Worm (Caenorhabditis elegans) whole organism, midembryonic: ENCODE data around the gene C52E2.4.

Experiments
- T22C8.4 ChIP-seq: fragments of 200-800 bp; sonication (Bioruptor generic); IDR thresholded peaks from 2 replicates; pipeline ENCODE4 v1.3.6; 2022; ENCODE audit warnings: missing genetic modification characterization, missing compliant biosample characterization
- cog-1 ChIP-seq: sonication (generic microtip); optimal IDR thresholded peaks from 2 replicates; lab custom pipeline; 2016; ENCODE audit warnings: missing genetic modification characterization, missing compliant biosample characterization
- flt-1 ChIP-seq: fragments of 200-800 bp; sonication (Bioruptor generic); IDR thresholded peaks from 2 replicates; pipeline ENCODE4 v1.3.6; 2022; ENCODE audit warnings: missing genetic modification characterization, missing compliant biosample characterization
- med-1 ChIP-seq: sonication (generic microtip); optimal IDR thresholded peaks from 2 replicates; lab custom pipeline; 2017; ENCODE audit warnings: missing genetic modification characterization, mild to moderate bottlenecking, missing compliant biosample characterization, antibody characterized with exemption, missing genetic modification reagents; ENCODE audit not compliant: insufficient read depth
- ref-1 ChIP-seq: fragments of 200-800 bp; sonication (Bioruptor generic); conservative IDR thresholded peaks from 2 replicates; pipeline ENCODE4 v1.3.6; 2022; ENCODE audit warnings: missing genetic modification reagents, missing genetic modification characterization, missing compliant biosample characterization
- tab-1 ChIP-seq: fragments of 200-800 bp; sonication (Bioruptor generic); IDR thresholded peaks from 2 replicates; pipeline ENCODE4 v1.3.6; 2022; ENCODE audit warnings: missing genetic modification characterization, missing compliant biosample characterization
- ztf-23 ChIP-seq: fragments of 200-800 bp; sonication (Bioruptor generic); IDR thresholded peaks from 2 replicates; pipeline ENCODE4 v1.3.6; 2022; ENCODE audit warnings: missing genetic modification reagents, missing genetic modification characterization, missing compliant biosample characterization
- ztf-29 ChIP-seq: fragments of 200-800 bp; sonication (Bioruptor generic); IDR thresholded peaks from 2 replicates; pipeline ENCODE4 v1.3.6; 2022; ENCODE audit warnings: missing genetic modification reagents, missing genetic modification characterization, missing compliant biosample characterization

DNA sequence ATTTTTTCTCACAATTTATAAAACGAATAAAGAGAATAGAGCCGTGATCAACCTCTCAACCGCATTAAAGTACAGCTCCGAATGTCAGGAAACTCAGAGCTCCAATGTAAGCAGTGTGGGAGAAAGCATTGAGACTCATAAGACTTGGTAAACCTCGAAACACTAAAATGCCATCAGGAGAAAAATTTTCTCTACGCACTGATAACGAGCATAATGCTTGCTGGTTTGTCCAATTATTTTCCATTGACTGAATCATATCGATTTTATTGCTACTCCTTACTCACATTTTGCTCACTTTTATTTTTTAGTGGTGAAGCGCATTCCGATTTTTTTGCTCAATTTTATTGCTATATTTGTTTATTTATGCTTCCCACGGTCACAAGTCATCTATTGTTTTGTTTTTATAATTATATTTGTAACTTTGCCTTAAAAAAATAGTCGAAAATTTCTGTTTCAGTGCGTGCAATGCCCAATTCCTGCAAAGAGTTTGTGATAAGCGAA lies 12.7 kb upstream of the C52E2.4 start, which contains the start of gene math-40:
- no peak for TF ChIP-seq flt-1
- no peak for TF ChIP-seq ztf-23 (GFP tag; lab: Robert Waterston, UW)
- TF ChIP-seq tab-1 (GFP tag; lab: Robert Waterston, UW): no peak
- no peak for TF ChIP-seq T22C8.4 (GFP tag; lab: Robert Waterston, UW)
- no peak for TF ChIP-seq ztf-29 (GFP tag; lab: Robert Waterston, UW)
- no peak for TF ChIP-seq cog-1 (tag; lab: Kevin White, UChicago)
- TF ChIP-seq ref-1 (GFP tag; lab: Robert Waterston, UW): no peak
- no peak for TF ChIP-seq med-1 (GFP tag; lab: Kevin White, UChicago)
